Fruit fly (Drosophila melanogaster): ENCODE data around the gene CG3061.

The CG3061 gene

dm6 chr3R:14024919-14025387 is 7.2 kb upstream of the CG3061 start (continued):
- TF ChIP-seq CG3407 (GFP tag; optimal IDR thresholded peaks at IDR 0.05) (no peak), ssp (GFP tag; IDR thresholded peaks at IDR 0.05) (no peak), CG8944 (GFP tag; optimal IDR thresholded peaks at IDR 0.05) (no peak), sisA (GFP tag; IDR thresholded peaks at IDR 0.05) (no peak), CG11093 (GFP tag; IDR thresholded peaks at IDR 0.05) (no peak), slou (GFP tag; optimal IDR thresholded peaks at IDR 0.05) (no peak), wor (GFP tag; IDR thresholded peaks at IDR 0.05) (no peak), en (GFP tag; optimal IDR thresholded peaks at IDR 0.05) (peak; percentile 10), ranshi (GFP tag; IDR thresholded peaks at IDR 0.05) (no peak), CG10209 (GFP tag; optimal IDR thresholded peaks at IDR 0.05) (peak; percentile 8), gem (tag; optimal IDR thresholded peaks at IDR 0.05) (peak; percentile 49), CG2120 (GFP tag; optimal IDR thresholded peaks at IDR 0.05) (peak; percentile 63), HLH4C (GFP tag; IDR thresholded peaks at IDR 0.05; ENCODE audit: partially characterized antibody) (no peak; the same call in 2 of the 3 replicates), CG8924 (tag; optimal IDR thresholded peaks at IDR 0.05) (peak; percentile 58), CG5180 (GFP tag; optimal IDR thresholded peaks at IDR 0.05) (peak; percentile 79), CG1233 (GFP tag; optimal IDR thresholded peaks at IDR 0.05) (no peak), Blimp-1 (GFP tag; optimal IDR thresholded peaks at IDR 0.05) (peak; percentile 84), da (GFP tag; optimal IDR thresholded peaks at IDR 0.05) (no peak), MTF-1 (GFP tag; optimal IDR thresholded peaks at IDR 0.05; ENCODE audit: borderline replicate concordance) (peak; percentile 51), CG2202 (tag; optimal IDR thresholded peaks at IDR 0.05) (no peak), slbo (GFP tag; IDR thresholded peaks at IDR 0.05) (peak; percentile 64), Max (GFP tag; optimal IDR thresholded peaks at IDR 0.05) (peak; percentile 80), Bteb2 (GFP tag; optimal IDR thresholded peaks at IDR 0.05) (peak; percentile 18), lab (GFP tag; optimal IDR thresholded peaks at IDR 0.05) (peak; percentile 57), Hmr (GFP tag; optimal IDR thresholded peaks at IDR 0.05) (peak; percentile 53), CG7839 (tag; optimal IDR thresholded peaks at IDR 0.05) (peak; percentile 3), CG1529 (GFP tag; optimal IDR thresholded peaks at IDR 0.05) (no peak), CG14014 (GFP tag; IDR thresholded peaks at IDR 0.05) (peak; percentile 47; the same call in 1 of the 2 replicates), sr (GFP tag; IDR thresholded peaks at IDR 0.05) (no peak), Meics (GFP tag; optimal IDR thresholded peaks at IDR 0.05) (peak; percentile 52), CG2678 (tag; optimal IDR thresholded peaks at IDR 0.05) (peak; percentile 48), CG4360 (GFP tag; IDR thresholded peaks at IDR 0.05) (0 out of 2 replicates have a peak, but pooled peaks have one; percentile 16), ems (GFP tag; optimal IDR thresholded peaks at IDR 0.05) (peak; percentile 44), CG8765 (GFP tag; IDR thresholded peaks at IDR 0.05) (no peak), sens (GFP tag) (peak; percentile 60), luna (GFP tag; optimal IDR thresholded peaks at IDR 0.05) (no peak), Mes4 (GFP tag; optimal IDR thresholded peaks at IDR 0.05) (no peak), dimm (GFP tag; IDR thresholded peaks at IDR 0.05) (no peak), cg (GFP tag; optimal IDR thresholded peaks at IDR 0.05) (peak; percentile 1), CG11398 (GFP tag; optimal IDR thresholded peaks at IDR 0.05) (no peak), CG17359 (tag; optimal IDR thresholded peaks at IDR 0.05) (peak; percentile 33), CG14710 (tag; optimal IDR thresholded peaks at IDR 0.05) (peak; percentile 13), H2.0 (GFP tag; IDR thresholded peaks at IDR 0.05) (no peak), CG7556 (GFP tag; optimal IDR thresholded peaks at IDR 0.05) (no peak), tll (GFP tag; optimal IDR thresholded peaks at IDR 0.05) (no peak), Dll (GFP tag; IDR thresholded peaks at IDR 0.05; ENCODE audit: partially characterized antibody) (no peak), CG11560 (tag; IDR thresholded peaks at IDR 0.05) (no peak), mld (GFP tag; IDR thresholded peaks at IDR 0.05; ENCODE audit: partially characterized antibody) (no peak), CG17568 (GFP tag; optimal IDR thresholded peaks at IDR 0.05) (peak; percentile 22), mam (GFP tag; optimal IDR thresholded peaks at IDR 0.05) (peak; percentile 27)
